Worm (Caenorhabditis elegans) whole organism, L3 larva: ENCODE data around the gene Y116A8C.9.

ENCODE experiments used
- R02D3.7 ChIP-seq: fragments of 150-350 bp; optimal IDR thresholded peaks from 2 replicates; lab custom pipeline; 2014; ENCODE audit warnings: missing biosample characterization, missing genetic modification characterization
- ceh-82 ChIP-seq: fragments of 150-350 bp; optimal IDR thresholded peaks from 2 replicates; lab custom pipeline; 2014; ENCODE audit warnings: missing biosample characterization, missing genetic modification characterization
- nhr-237 ChIP-seq: fragments of 150-350 bp; optimal IDR thresholded peaks from 2 replicates; lab custom pipeline; 2014; ENCODE audit warnings: missing biosample characterization, missing genetic modification characterization
- skn-1 ChIP-seq: fragments of 150-350 bp; optimal IDR thresholded peaks from 2 replicates; lab custom pipeline; 2014; ENCODE audit warnings: missing biosample characterization, missing genetic modification characterization
- unc-39 ChIP-seq: sonication (generic microtip); optimal IDR thresholded peaks from 4 replicates; lab custom pipeline; 2017; ENCODE audit warnings: missing biosample characterization, missing genetic modification characterization
- zag-1 ChIP-seq: fragments of 150-350 bp; optimal IDR thresholded peaks from 2 replicates; lab custom pipeline; 2014; ENCODE audit warnings: missing biosample characterization, missing genetic modification characterization

DNA sequence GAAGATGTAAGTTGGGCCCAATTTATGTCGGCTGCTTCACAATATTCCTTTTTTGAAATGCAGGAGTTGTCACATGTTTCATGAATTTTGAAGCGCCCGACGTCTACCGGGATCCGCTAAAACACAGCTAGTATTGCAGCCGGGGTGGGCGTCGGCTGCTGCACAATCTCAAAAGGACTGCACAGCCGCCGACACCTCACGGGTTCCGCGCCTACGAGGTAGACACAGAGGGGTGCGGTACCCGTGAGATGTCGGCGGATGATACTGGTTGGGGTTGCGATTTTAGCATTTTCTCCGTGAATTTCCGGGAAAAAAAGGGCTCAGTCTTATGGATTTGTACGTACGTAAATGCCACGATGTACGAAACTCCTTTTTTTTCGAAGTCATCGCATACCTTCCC, 24.6 kb downstream of the Y116A8C.9 start:
- no peak for TF ChIP-seq zag-1 (tag; lab: Kevin White, UChicago)
- TF ChIP-seq nhr-237 (tag; lab: Kevin White, UChicago): no peak
- TF ChIP-seq ceh-82 (tag; lab: Kevin White, UChicago): no peak
- TF ChIP-seq R02D3.7 (tag; lab: Kevin White, UChicago): no peak
- TF ChIP-seq unc-39 (tag; lab: Kevin White, UChicago): no peak
- TF ChIP-seq skn-1 (tag; lab: Kevin White, UChicago): no peak
